Fruit fly (Drosophila melanogaster) whole organism, embryonic: ENCODE results near the gene Cpr73D.

Experiments used
- Abd-B ChIP-seq: fragments of 200-800 bp; sonication (Bioruptor generic); optimal IDR thresholded peaks from 2 replicates; lab custom pipeline; 2018; ENCODE audit warnings: missing biosample characterization, mild to moderate bottlenecking, missing genetic modification characterization, moderate library complexity
- Antp ChIP-seq: fragments of 200-800 bp; sonication (Bioruptor generic); optimal IDR thresholded peaks from 3 replicates; lab custom pipeline; 2016; ENCODE audit warnings: missing biosample characterization, missing genetic modification characterization
- B-H1 ChIP-seq: fragments of 200-800 bp; sonication (Bioruptor generic); IDR thresholded peaks from 3 replicates; pipeline ENCODE4 v1.3.6; 2022; ENCODE audit warnings: missing biosample characterization, missing genetic modification characterization
- B-H2 ChIP-seq: fragments of 200-800 bp; sonication (Bioruptor generic); optimal IDR thresholded peaks from 2 replicates; lab custom pipeline; 2018; ENCODE audit warnings: missing biosample characterization, mild to moderate bottlenecking, missing genetic modification characterization
- CG11456 ChIP-seq: fragments of 200-800 bp; sonication (Bioruptor generic); IDR thresholded peaks from 3 replicates; pipeline ENCODE4 v1.3.6; 2022; ENCODE audit warnings: missing biosample characterization, missing genetic modification characterization
- CG1602 ChIP-seq: fragments of 200-800 bp; sonication (Bioruptor generic); optimal IDR thresholded peaks from 3 replicates; lab custom pipeline; 2016; ENCODE audit warnings: missing biosample characterization, missing genetic modification characterization
- CG16779 ChIP-seq: fragments of 200-800 bp; sonication (Bioruptor generic); IDR thresholded peaks from 2 replicates; pipeline ENCODE4 v1.3.6; 2022; ENCODE audit warnings: missing biosample characterization, missing genetic modification characterization
- CG16815 ChIP-seq: fragments of 200-800 bp; sonication (Bioruptor generic); optimal IDR thresholded peaks from 3 replicates; lab custom pipeline; 2017; ENCODE audit warnings: missing biosample characterization, mild to moderate bottlenecking, missing genetic modification characterization
- CG17361 ChIP-seq: fragments of 200-800 bp; sonication (Bioruptor generic); IDR thresholded peaks from 3 replicates; pipeline ENCODE4 v1.3.6; 2022; ENCODE audit warnings: missing biosample characterization, missing genetic modification characterization
- CG17802 ChIP-seq: fragments of 200-800 bp; sonication (Bioruptor generic); optimal IDR thresholded peaks from 2 replicates; lab custom pipeline; 2018; ENCODE audit warnings: missing biosample characterization, mild to moderate bottlenecking, missing genetic modification characterization, moderate library complexity
- CG17829 ChIP-seq: fragments of 200-800 bp; optimal IDR thresholded peaks from 2 replicates; lab custom pipeline; 2019; ENCODE audit warnings: missing biosample characterization, mild to moderate bottlenecking, missing genetic modification characterization, moderate library complexity
- CG1792 ChIP-seq: fragments of 200-800 bp; sonication (Bioruptor generic); optimal IDR thresholded peaks from 2 replicates; lab custom pipeline; 2016; ENCODE audit warnings: missing biosample characterization, missing genetic modification characterization
- CG18619 ChIP-seq: fragments of 200-800 bp; sonication (Bioruptor generic); optimal IDR thresholded peaks from 3 replicates; lab custom pipeline; 2017; ENCODE audit warnings: missing biosample characterization, mild to moderate bottlenecking, missing genetic modification characterization
- CG32767 ChIP-seq: fragments of 200-800 bp; sonication (Bioruptor generic); IDR thresholded peaks from 2 replicates; pipeline ENCODE4 v1.3.6; 2022; ENCODE audit warnings: missing biosample characterization, missing genetic modification characterization
- CG3281 ChIP-seq: fragments of 200-800 bp; sonication (Bioruptor generic); optimal IDR thresholded peaks from 3 replicates; lab custom pipeline; 2017; ENCODE audit warnings: missing biosample characterization, mild to moderate bottlenecking, missing genetic modification characterization
- CG34376 ChIP-seq: fragments of 200-800 bp; sonication (Bioruptor generic); optimal IDR thresholded peaks from 2 replicates; lab custom pipeline; 2018; ENCODE audit warnings: missing biosample characterization, mild to moderate bottlenecking, missing genetic modification characterization
- CG7928 ChIP-seq: fragments of 200-800 bp; sonication (Bioruptor generic); optimal IDR thresholded peaks from 2 replicates; lab custom pipeline; 2017; ENCODE audit warnings: missing biosample characterization, mild to moderate bottlenecking, missing genetic modification characterization
- CG7987 ChIP-seq: fragments of 200-800 bp; sonication (Bioruptor generic); optimal IDR thresholded peaks from 2 replicates; lab custom pipeline; 2018; ENCODE audit warnings: missing biosample characterization, mild to moderate bottlenecking, missing genetic modification characterization, moderate library complexity
- CG8359 ChIP-seq: fragments of 200-800 bp; sonication (Bioruptor generic); optimal IDR thresholded peaks from 2 replicates; lab custom pipeline; 2017; ENCODE audit warnings: missing biosample characterization, mild to moderate bottlenecking, missing genetic modification characterization, borderline replicate concordance
- CG9932 ChIP-seq: fragments of 200-800 bp; sonication (Bioruptor generic); IDR thresholded peaks from 2 replicates; pipeline ENCODE4 v1.3.6; 2022; ENCODE audit warnings: missing biosample characterization, missing genetic modification characterization
- Dbx ChIP-seq: fragments of 200-800 bp; sonication (Bioruptor generic); IDR thresholded peaks from 3 replicates; pipeline ENCODE4 v1.3.6; 2022; ENCODE audit warnings: missing biosample characterization, missing genetic modification characterization
- Hey ChIP-seq: fragments of 200-800 bp; sonication (Bioruptor generic); optimal IDR thresholded peaks from 3 replicates; lab custom pipeline; 2018; ENCODE audit warnings: missing biosample characterization, mild to moderate bottlenecking, missing genetic modification characterization
- MTF-1 ChIP-seq: fragments of 200-800 bp; sonication (Bioruptor generic); optimal IDR thresholded peaks from 2 replicates; lab custom pipeline; 2018; ENCODE audit warnings: missing biosample characterization, mild to moderate bottlenecking, missing genetic modification characterization, borderline replicate concordance
- Ptx1 ChIP-seq: fragments of 200-800 bp; sonication (Bioruptor generic); IDR thresholded peaks from 2 replicates; pipeline ENCODE4 v1.3.6; 2022; ENCODE audit warnings: missing biosample characterization, missing genetic modification characterization
- Rfx ChIP-seq: fragments of 200-800 bp; sonication (Bioruptor generic); IDR thresholded peaks from 2 replicates; pipeline ENCODE4 v1.3.6; 2022; ENCODE audit warnings: missing biosample characterization, missing genetic modification characterization
- Scr ChIP-seq: fragments of 200-800 bp; sonication (Bioruptor generic); IDR thresholded peaks from 2 replicates; pipeline ENCODE4 v1.3.6; 2022; ENCODE audit warnings: missing biosample characterization, missing genetic modification characterization; ENCODE audit not compliant: partially characterized antibody
- Side ChIP-seq: fragments of 200-800 bp; sonication (Bioruptor generic); optimal IDR thresholded peaks from 2 replicates; lab custom pipeline; 2016; ENCODE audit warnings: missing biosample characterization, missing genetic modification characterization
- YL-1 ChIP-seq: fragments of 200-800 bp; sonication (Bioruptor generic); optimal IDR thresholded peaks from 3 replicates; lab custom pipeline; 2017; ENCODE audit warnings: missing biosample characterization, mild to moderate bottlenecking, missing genetic modification characterization
- al ChIP-seq: fragments of 200-800 bp; sonication (Bioruptor generic); IDR thresholded peaks from 2 replicates; pipeline ENCODE4 v1.3.6; 2022; ENCODE audit warnings: missing biosample characterization, missing genetic modification characterization
- ase ChIP-seq: fragments of 200-800 bp; sonication (Bioruptor generic); IDR thresholded peaks from 3 replicates; pipeline ENCODE4 v1.3.6; 2022; ENCODE audit warnings: missing biosample characterization, missing genetic modification characterization
- chinmo ChIP-seq: fragments of 200-800 bp; sonication (Bioruptor generic); IDR thresholded peaks from 4 replicates; pipeline ENCODE4 v1.3.6; 2022; ENCODE audit warnings: missing biosample characterization, missing genetic modification characterization; ENCODE audit not compliant: partially characterized antibody
- danr ChIP-seq: fragments of 200-800 bp; sonication (Bioruptor generic); IDR thresholded peaks from 2 replicates; pipeline ENCODE4 v1.3.6; 2022; ENCODE audit warnings: missing biosample characterization, missing genetic modification characterization
- dysf ChIP-seq: fragments of 200-800 bp; sonication (Bioruptor generic); IDR thresholded peaks from 3 replicates; pipeline ENCODE4 v1.3.6; 2022; ENCODE audit warnings: missing biosample characterization, missing genetic modification characterization
- en ChIP-seq: fragments of 200-800 bp; sonication (Bioruptor generic); optimal IDR thresholded peaks from 2 replicates; lab custom pipeline; 2016; ENCODE audit warnings: missing biosample characterization, missing genetic modification characterization
- kni ChIP-seq: fragments of 200-800 bp; sonication (Bioruptor generic); optimal IDR thresholded peaks from 3 replicates; lab custom pipeline; 2017; ENCODE audit warnings: mild to moderate bottlenecking, missing biosample characterization, missing genetic modification reagents, missing genetic modification characterization
- lmd ChIP-seq: fragments of 200-800 bp; sonication (Bioruptor generic); IDR thresholded peaks from 2 replicates; pipeline ENCODE4 v1.3.6; 2022; ENCODE audit warnings: missing biosample characterization, missing genetic modification characterization
- mld ChIP-seq: fragments of 200-800 bp; sonication (Bioruptor generic); IDR thresholded peaks from 3 replicates; pipeline ENCODE4 v1.3.6; 2022; ENCODE audit warnings: missing biosample characterization, missing genetic modification characterization; ENCODE audit not compliant: partially characterized antibody
- pho ChIP-seq: fragments of 200-800 bp; sonication (Bioruptor generic); optimal IDR thresholded peaks from 2 replicates; lab custom pipeline; 2016; ENCODE audit warnings: missing biosample characterization, missing genetic modification characterization
- prd ChIP-seq, 3 experiments: fragments of >200 bp in 2 of 3; fragments of 200-800 bp in 1 of 3; sonication (Bioruptor generic) in 1 of 3; optimal IDR thresholded peaks in 2 of 3; IDR thresholded peaks in 1 of 3; 2 replicates in 2 of 3; 3 replicates in 1 of 3; pipeline versions ENCODE4 v1.3.6 to Lab custom; 2017 to 2022; ENCODE audit warnings: missing biosample characterization in 1 of 3, missing genetic modification characterization in 1 of 3
- salm ChIP-seq: fragments of 200-800 bp; sonication (Bioruptor generic); optimal IDR thresholded peaks from 2 replicates; lab custom pipeline; 2018; ENCODE audit warnings: missing biosample characterization, mild to moderate bottlenecking, missing genetic modification characterization
- schlank ChIP-seq: fragments of 200-800 bp; sonication (Bioruptor generic); optimal IDR thresholded peaks from 2 replicates; lab custom pipeline; 2018; ENCODE audit warnings: missing biosample characterization, mild to moderate bottlenecking, missing genetic modification characterization
- sens ChIP-seq: fragments of 200-800 bp; sonication (Bioruptor generic); peaks from one replicate; lab custom pipeline; 2016; ENCODE audit warnings: missing biosample characterization, missing genetic modification characterization
- so ChIP-seq: fragments of 200-800 bp; sonication (Bioruptor generic); IDR thresholded peaks from 3 replicates; pipeline ENCODE4 v1.3.6; 2022; ENCODE audit warnings: missing biosample characterization, missing genetic modification characterization
- sob ChIP-seq: fragments of 200-800 bp; sonication (Bioruptor generic); IDR thresholded peaks from 2 replicates; pipeline ENCODE4 v1.3.6; 2022; ENCODE audit warnings: missing biosample characterization, missing genetic modification characterization
- sr ChIP-seq: fragments of 200-800 bp; sonication (Bioruptor generic); IDR thresholded peaks from 3 replicates; pipeline ENCODE4 v1.3.6; 2022; ENCODE audit warnings: missing biosample characterization, missing genetic modification characterization
- sug ChIP-seq: fragments of 200-800 bp; optimal IDR thresholded peaks from 2 replicates; lab custom pipeline; 2019; ENCODE audit warnings: missing biosample characterization, mild to moderate bottlenecking, missing genetic modification characterization, moderate library complexity
- tio ChIP-seq: fragments of 200-800 bp; sonication (Bioruptor generic); optimal IDR thresholded peaks from 2 replicates; lab custom pipeline; 2017; ENCODE audit warnings: missing biosample characterization, missing genetic modification characterization, inconsistent platforms
- wor ChIP-seq: fragments of 200-800 bp; sonication (Bioruptor generic); IDR thresholded peaks from 2 replicates; pipeline ENCODE4 v1.3.6; 2022; ENCODE audit warnings: missing biosample characterization, missing genetic modification characterization
- z ChIP-seq: fragments of 200-800 bp; sonication (Bioruptor generic); IDR thresholded peaks from 3 replicates; pipeline ENCODE4 v1.3.6; 2022; ENCODE audit warnings: missing biosample characterization, missing genetic modification characterization
- zfh1 ChIP-seq: fragments of 200-800 bp; sonication (Bioruptor generic); IDR thresholded peaks from 3 replicates; pipeline ENCODE4 v1.3.6; 2022; ENCODE audit warnings: missing biosample characterization, missing genetic modification characterization

Cpr73D gene

DNA sequence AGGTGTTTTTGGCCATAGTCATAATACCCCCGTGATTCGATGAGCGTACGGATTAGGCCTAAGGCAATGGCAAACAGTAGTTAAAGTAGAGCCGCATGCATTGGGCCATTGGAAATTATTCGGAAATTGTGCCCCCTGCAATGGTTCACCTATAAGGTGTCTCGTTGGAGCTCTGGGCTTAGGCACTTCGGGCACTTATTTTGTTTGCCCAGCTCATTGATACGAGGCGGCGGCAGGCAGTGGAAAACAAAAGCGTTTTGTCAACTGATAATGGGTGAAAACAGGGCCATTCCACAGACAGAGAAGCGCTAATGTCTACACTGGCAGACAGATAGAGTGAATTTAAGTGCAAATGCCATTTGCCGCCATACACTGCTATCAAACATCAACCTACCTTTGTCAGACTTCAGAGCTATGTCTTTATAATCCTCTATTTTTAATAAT is 48.8 kb upstream of the Cpr73D start (continued):
- TF ChIP-seq B-H1 (GFP tag; lab: Robert Waterston, UW) (peak; percentile 11; the same call in 1 of the 3 replicates), CG11456 (GFP tag; lab: Robert Waterston, UW) (peak; percentile 28; the same call in 1 of the 3 replicates), Antp (GFP tag; lab: Kevin White, UChicago) (peak; percentile 10), sens (peak; percentile 75), tio (GFP tag; lab: Kevin White, UChicago) (no peak), CG7928 (GFP tag; lab: Kevin White, UChicago) (peak; percentile 14), MTF-1 (GFP tag; lab: Kevin White, UChicago) (no peak), z (0 out of 3 replicates have a peak, but pooled peaks have one; percentile 50), Rfx (GFP tag; lab: Robert Waterston, UW) (peak; percentile 40), Side (GFP tag; lab: Kevin White, UChicago) (no peak), Dbx (GFP tag; lab: Robert Waterston, UW) (0 out of 3 replicates have a peak, but pooled peaks have one; percentile 46), YL-1 (GFP tag; lab: Kevin White, UChicago) (no peak), Scr (no peak), Abd-B (GFP tag; lab: Kevin White, UChicago) (peak; percentile 22), dysf (GFP tag; lab: Robert Waterston, UW) (peak; percentile 46; the same call in 2 of the 3 replicates), lmd (GFP tag; lab: Robert Waterston, UW) (peak; percentile 30; the same call in 1 of the 2 replicates), CG1792 (GFP tag; lab: Kevin White, UChicago) (no peak), pho (GFP tag; lab: Kevin White, UChicago) (no peak), schlank (tag; lab: Kevin White, UChicago) (peak; percentile 13), ase (no peak), CG8359 (no peak), CG34376 (GFP tag; lab: Kevin White, UChicago) (peak; percentile 23), CG17361 (GFP tag; lab: Robert Waterston, UW) (0 out of 3 replicates have a peak, but pooled peaks have one; percentile 6), B-H2 (GFP tag; lab: Kevin White, UChicago) (peak; percentile 39), mld (GFP tag; lab: Robert Waterston, UW) (no peak), CG7987 (peak; percentile 40), zfh1 (0 out of 3 replicates have a peak, but pooled peaks have one; percentile 21), CG18619 (GFP tag; lab: Kevin White, UChicago) (no peak), wor (GFP tag; lab: Robert Waterston, UW) (peak; percentile 17; the same call in 1 of the 2 replicates), CG17829 (tag; lab: Kevin White, UChicago) (no peak), kni (peak; percentile 51), sob (GFP tag; lab: Robert Waterston, UW) (0 out of 2 replicates have a peak, but pooled peaks have one; percentile 43), salm (tag; lab: Kevin White, UChicago) (peak; percentile 6), al (no peak; the same call in 1 of the 2 replicates), danr (GFP tag; lab: Robert Waterston, UW) (0 out of 2 replicates have a peak, but pooled peaks have one; percentile 19), so (0 out of 3 replicates have a peak, but pooled peaks have one; percentile 41), CG32767 (GFP tag; lab: Robert Waterston, UW) (no peak), CG16779 (0 out of 2 replicates have a peak, but pooled peaks have one; percentile 17), CG3281 (GFP tag; lab: Kevin White, UChicago) (no peak), chinmo (GFP tag; lab: Robert Waterston, UW) (no peak), sr (GFP tag; lab: Robert Waterston, UW) (no peak), CG9932 (GFP tag; lab: Robert Waterston, UW) (peak; percentile 50), Hey (tag; lab: Kevin White, UChicago) (peak; percentile 33), CG1602 (no peak), sug (tag; lab: Kevin White, UChicago) (peak; percentile 83), en (GFP tag; lab: Kevin White, UChicago) (no peak), CG17802 (tag; lab: Kevin White, UChicago) (no peak), prd (optimal IDR thresholded peaks at IDR 0.05; lab: Kevin White, UChicago) (no peak), prd (GFP tag; IDR thresholded peaks at IDR 0.05; lab: Robert Waterston, UW) (0 out of 3 replicates have a peak, but pooled peaks have one; percentile 21), Ptx1 (0 out of 2 replicates have a peak, but pooled peaks have one; percentile 31), CG16815 (GFP tag; lab: Kevin White, UChicago) (no peak)
